Worm (Caenorhabditis elegans) whole organism, L2 larva: Measurements from ENCODE around the gene F53E10.6.

ENCODE experiments used
- F13H6.1 ChIP-seq: sonication (generic microtip); optimal IDR thresholded peaks from 2 replicates; lab custom pipeline; 2016; ENCODE audit warnings: missing genetic modification characterization, missing compliant biosample characterization
- ZK546.5 ChIP-seq: sonication (generic microtip); optimal IDR thresholded peaks from 2 replicates; lab custom pipeline; 2017; ENCODE audit warnings: missing biosample characterization, missing genetic modification characterization
- alr-1 ChIP-seq: fragments of 150-350 bp; optimal IDR thresholded peaks from 2 replicates; lab custom pipeline; 2014; ENCODE audit warnings: missing biosample characterization, missing genetic modification characterization
- aly-2 ChIP-seq: fragments of 150-350 bp; optimal IDR thresholded peaks from 2 replicates; lab custom pipeline; 2014; ENCODE audit warnings: missing biosample characterization, missing genetic modification characterization
- ama-1 ChIP-seq: fragments of 150-350 bp; optimal IDR thresholded peaks from 2 replicates; lab custom pipeline; 2018; ENCODE audit warnings: inconsistent platforms
- ceh-16 ChIP-seq: fragments of 150-350 bp; optimal IDR thresholded peaks from 2 replicates; lab custom pipeline; 2014; ENCODE audit warnings: missing biosample characterization, missing genetic modification characterization
- ceh-82 ChIP-seq: fragments of 150-350 bp; optimal IDR thresholded peaks from 2 replicates; lab custom pipeline; 2014; ENCODE audit warnings: missing biosample characterization, missing genetic modification characterization
- crh-2 ChIP-seq: sonication (generic microtip); optimal IDR thresholded peaks from 2 replicates; lab custom pipeline; 2017; ENCODE audit warnings: missing biosample characterization, missing genetic modification characterization
- egl-27 ChIP-seq: sonication (generic microtip); optimal IDR thresholded peaks from 3 replicates; lab custom pipeline; 2017; ENCODE audit warnings: missing biosample characterization, missing genetic modification reagents, missing genetic modification characterization
- elt-1 ChIP-seq: fragments of 150-350 bp; optimal IDR thresholded peaks from 2 replicates; lab custom pipeline; 2014; ENCODE audit warnings: missing biosample characterization, missing genetic modification characterization
- elt-3 ChIP-seq: sonication (generic microtip); optimal IDR thresholded peaks from 2 replicates; lab custom pipeline; 2017; ENCODE audit warnings: missing biosample characterization, missing genetic modification characterization
- fos-1 ChIP-seq: fragments of 150-350 bp; optimal IDR thresholded peaks from 2 replicates; lab custom pipeline; 2014; ENCODE audit warnings: missing biosample characterization, missing genetic modification characterization
- gmeb-1 ChIP-seq: fragments of 150-350 bp; optimal IDR thresholded peaks from 2 replicates; lab custom pipeline; 2014; ENCODE audit warnings: missing biosample characterization, missing genetic modification characterization
- lin-11 ChIP-seq: fragments of 150-350 bp; sonication (generic microtip); optimal IDR thresholded peaks from 2 replicates; lab custom pipeline; 2014; ENCODE audit warnings: missing biosample characterization, missing genetic modification characterization, inconsistent platforms, mixed read lengths
- lin-13 ChIP-seq: fragments of 150-350 bp; optimal IDR thresholded peaks from 2 replicates; lab custom pipeline; 2014; ENCODE audit warnings: missing biosample characterization, missing genetic modification reagents, missing genetic modification characterization
- lin-39 ChIP-seq: fragments of 150-350 bp; optimal IDR thresholded peaks from 2 replicates; lab custom pipeline; 2014; ENCODE audit warnings: missing biosample characterization, missing genetic modification reagents, missing genetic modification characterization
- lsy-2 ChIP-seq, 2 experiments: fragments of 150-350 bp in 1 of 2; sonication (generic microtip) in 1 of 2; optimal IDR thresholded peaks; 2 replicates each; lab custom pipeline; 2014 to 2017; ENCODE audit warnings: missing biosample characterization in 2 of 2, missing genetic modification characterization in 2 of 2
- mab-5 ChIP-seq: fragments of 150-350 bp; optimal IDR thresholded peaks from 2 replicates; lab custom pipeline; 2014; ENCODE audit warnings: missing biosample characterization, missing genetic modification characterization
- nhr-10 ChIP-seq: sonication (generic microtip); optimal IDR thresholded peaks from 2 replicates; lab custom pipeline; 2017; ENCODE audit warnings: missing biosample characterization, missing genetic modification characterization
- nhr-11 ChIP-seq: fragments of 150-350 bp; optimal IDR thresholded peaks from 2 replicates; lab custom pipeline; 2014; ENCODE audit warnings: missing biosample characterization, missing genetic modification characterization
- nhr-129 ChIP-seq: fragments of 150-350 bp; optimal IDR thresholded peaks from 2 replicates; lab custom pipeline; 2014; ENCODE audit warnings: missing biosample characterization, missing genetic modification characterization
- nhr-21 ChIP-seq: fragments of 150-350 bp; optimal IDR thresholded peaks from 2 replicates; lab custom pipeline; 2014; ENCODE audit warnings: missing biosample characterization, missing genetic modification characterization
- nhr-23 ChIP-seq: fragments of 150-350 bp; optimal IDR thresholded peaks from 2 replicates; lab custom pipeline; 2014; ENCODE audit warnings: missing biosample characterization, missing genetic modification reagents, missing genetic modification characterization
- nhr-237 ChIP-seq: fragments of 150-350 bp; optimal IDR thresholded peaks from 2 replicates; lab custom pipeline; 2014; ENCODE audit warnings: missing biosample characterization, missing genetic modification characterization
- nhr-25 ChIP-seq: fragments of 150-350 bp; sonication (generic microtip); optimal IDR thresholded peaks from 3 replicates; lab custom pipeline; 2014; ENCODE audit warnings: missing biosample characterization, missing genetic modification characterization
- nhr-6 ChIP-seq: fragments of 150-350 bp; optimal IDR thresholded peaks from 2 replicates; lab custom pipeline; 2014; ENCODE audit warnings: missing biosample characterization, missing genetic modification characterization
- nhr-77 ChIP-seq: fragments of 150-350 bp; optimal IDR thresholded peaks from 2 replicates; lab custom pipeline; 2014; ENCODE audit warnings: missing biosample characterization, missing genetic modification characterization
- sem-4 ChIP-seq: fragments of 150-350 bp; optimal IDR thresholded peaks from 2 replicates; lab custom pipeline; 2014; ENCODE audit warnings: missing biosample characterization, missing genetic modification reagents, missing genetic modification characterization
- skn-1 ChIP-seq: sonication (generic microtip); optimal IDR thresholded peaks from 2 replicates; lab custom pipeline; 2017; ENCODE audit warnings: missing biosample characterization, missing genetic modification characterization
- sma-3 ChIP-seq: sonication (generic microtip); optimal IDR thresholded peaks from 2 replicates; lab custom pipeline; 2016; ENCODE audit warnings: missing genetic modification reagents, missing genetic modification characterization, missing compliant biosample characterization
- sma-9 ChIP-seq, 2 experiments: fragments of 150-350 bp in 1 of 2; sonication (generic microtip) in 1 of 2; optimal IDR thresholded peaks; 2 replicates each; lab custom pipeline; 2014 to 2016; ENCODE audit warnings: missing genetic modification characterization in 2 of 2, mild to moderate bottlenecking in 1 of 2, missing biosample characterization in 1 of 2, missing compliant biosample characterization in 1 of 2, missing genetic modification reagents in 1 of 2, moderate library complexity in 1 of 2
- snpc-4 ChIP-seq: fragments of 150-350 bp; optimal IDR thresholded peaks from 2 replicates; lab custom pipeline; 2014; ENCODE audit warnings: missing biosample characterization, missing genetic modification characterization
- unc-39 ChIP-seq: fragments of 150-350 bp; optimal IDR thresholded peaks from 2 replicates; lab custom pipeline; 2014; ENCODE audit warnings: missing biosample characterization, missing genetic modification characterization
- unc-55 ChIP-seq: fragments of 150-350 bp; sonication (generic microtip); optimal IDR thresholded peaks from 3 replicates; lab custom pipeline; 2014; ENCODE audit warnings: missing biosample characterization, missing genetic modification reagents, missing genetic modification characterization
- zag-1 ChIP-seq: fragments of 150-350 bp; optimal IDR thresholded peaks from 2 replicates; lab custom pipeline; 2014; ENCODE audit warnings: missing biosample characterization, missing genetic modification characterization
- ztf-1 ChIP-seq: fragments of 200-800 bp; sonication (Bioruptor generic); conservative IDR thresholded peaks from 2 replicates; pipeline ENCODE4 v1.3.6; 2022; ENCODE audit warnings: missing genetic modification characterization, missing compliant biosample characterization
- ztf-11 ChIP-seq: sonication (generic microtip); optimal IDR thresholded peaks from 2 replicates; lab custom pipeline; 2017; ENCODE audit warnings: missing biosample characterization, missing genetic modification characterization
- ztf-4 ChIP-seq: fragments of 150-350 bp; optimal IDR thresholded peaks from 2 replicates; lab custom pipeline; 2014; ENCODE audit warnings: missing biosample characterization, missing genetic modification characterization

The F53E10.6 gene

DNA sequence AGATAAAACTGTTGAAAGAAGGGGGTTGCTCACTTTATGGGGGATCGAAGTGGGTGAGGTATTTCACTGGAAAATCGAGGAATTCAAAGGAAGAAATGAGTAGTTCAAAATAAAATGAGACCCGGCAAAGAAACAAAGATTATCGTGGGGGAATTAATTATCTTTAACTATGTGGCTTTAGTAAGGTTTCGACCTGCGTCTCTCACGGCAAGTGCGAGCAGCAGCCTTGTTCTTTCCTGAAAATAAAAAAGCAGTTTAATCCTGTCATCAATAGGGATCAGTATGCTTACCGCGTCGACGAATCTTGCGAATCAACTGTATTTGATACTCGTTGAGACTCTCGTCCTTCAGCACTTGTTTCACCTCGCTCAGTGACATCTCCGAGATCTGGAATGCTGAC, 19.0 kb upstream of the F53E10.6 start, which contains the start of gene srh-271:
Gene srh-271, minus strand, starts transcription at position 101 of the 400 bp plus-strand sequence.
- TF ChIP-seq nhr-237 (tag; lab: Kevin White, UChicago) (no peak), ztf-11 (no peak), elt-1 (tag; lab: Kevin White, UChicago) (no peak), sem-4 (tag; lab: Kevin White, UChicago) (no peak), elt-3 (tag; lab: Kevin White, UChicago) (no peak)

DNA sequence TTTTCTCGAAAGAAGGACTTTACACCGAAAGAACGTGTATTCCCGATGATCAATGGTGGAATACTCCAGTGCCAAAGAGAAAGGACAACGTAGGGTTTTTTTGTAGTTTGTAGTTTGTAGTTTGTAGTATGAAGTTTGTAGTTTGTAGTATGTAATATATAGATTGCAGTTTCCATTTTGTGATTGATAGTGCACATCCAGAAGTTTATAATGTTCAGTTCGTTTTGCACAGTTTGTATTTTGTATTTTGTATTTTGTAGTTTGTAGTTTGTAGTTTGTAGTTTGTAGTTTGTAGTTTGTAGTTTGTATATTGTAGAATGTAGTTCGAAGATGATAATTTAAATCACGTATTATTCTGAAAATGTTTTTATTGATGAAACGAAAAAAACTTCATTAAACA, 14.6 kb upstream of the F53E10.6 start:
- TF ChIP-seq ceh-16 (tag; lab: Kevin White, UChicago), result no peak
- TF ChIP-seq nhr-237 (tag; lab: Kevin White, UChicago), result no peak
- no peak for TF ChIP-seq unc-55

DNA sequence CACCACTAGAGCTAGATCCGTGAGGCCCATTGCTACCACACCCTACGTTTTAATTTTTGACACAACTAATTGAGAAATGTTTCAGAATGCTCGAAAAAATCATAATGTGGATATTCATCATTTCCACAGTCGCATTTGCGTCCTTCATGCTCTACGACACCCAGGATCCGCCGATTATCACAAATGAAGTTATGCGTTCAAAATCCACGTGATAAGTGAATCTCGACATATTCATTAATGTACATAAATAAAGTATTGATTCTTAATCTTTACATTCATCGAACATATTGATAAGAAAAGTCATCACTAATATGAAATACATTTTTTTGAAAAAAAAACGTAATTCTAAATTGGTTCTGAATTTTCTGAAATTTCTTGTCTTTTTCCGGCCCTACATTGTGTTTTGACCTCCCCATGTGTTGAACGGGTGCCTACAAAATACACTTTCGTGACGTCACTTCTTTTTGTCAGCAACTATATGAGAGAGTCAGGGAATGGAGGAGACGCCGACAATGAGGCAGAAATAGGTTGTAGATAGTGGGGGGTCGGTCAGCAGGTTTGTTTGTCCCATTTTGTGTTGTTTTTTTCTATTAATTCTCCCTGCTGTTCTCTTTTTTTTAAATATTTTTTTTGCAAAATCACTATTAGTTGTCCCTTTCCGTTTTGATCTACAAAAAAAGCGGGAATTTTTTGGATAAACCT, 12.3 kb upstream of the F53E10.6 start, which contains the start of gene F53E10.1:
Gene F53E10.1, plus strand, starts transcription at position 325 of the 702 bp plus-strand sequence.
- TF ChIP-seq elt-3 (tag; lab: Kevin White, UChicago) (no peak), F13H6.1 (tag; lab: Kevin White, UChicago) (peak; percentile 64), skn-1 (tag; lab: Kevin White, UChicago) (peak; percentile 43), nhr-6 (tag; lab: Kevin White, UChicago) (peak; percentile 13), nhr-129 (tag; lab: Kevin White, UChicago) (peak; percentile 49), fos-1 (tag; lab: Kevin White, UChicago) (peak; percentile 49), nhr-25 (peak; percentile 70), mab-5 (tag; lab: Kevin White, UChicago) (no peak), crh-2 (tag; lab: Kevin White, UChicago) (peak; percentile 57), sma-3 (GFP tag; lab: Kevin White, UChicago) (peak; percentile 60), nhr-21 (tag; lab: Kevin White, UChicago) (no peak), lsy-2 (tag; optimal IDR thresholded peaks at IDR 0.05; lab: Kevin White, UChicago) (peak in 1 of 2 experiments; percentile 49), unc-39 (no peak), gmeb-1 (peak; percentile 69)

DNA sequence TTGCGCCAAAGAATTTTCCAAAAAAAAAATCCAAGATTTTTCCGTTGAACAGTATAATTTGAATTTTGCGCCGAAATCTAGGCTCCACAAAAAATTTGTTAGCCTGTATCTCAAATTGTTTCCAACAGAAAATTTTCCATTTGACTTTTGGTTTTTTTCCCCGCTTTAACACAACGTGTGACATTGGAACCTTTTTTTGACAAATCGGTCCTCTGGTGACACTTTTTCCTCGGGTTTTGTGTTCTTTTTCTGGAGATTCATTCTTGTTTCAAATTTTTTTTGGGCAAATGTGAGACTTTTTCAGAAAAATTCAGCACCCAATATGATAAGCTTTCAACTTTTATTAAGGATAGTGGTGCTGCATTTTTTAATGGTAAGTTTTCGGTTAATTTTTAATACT, 5.5 kb upstream of the F53E10.6 start, which contains the start of gene acr-17:
Gene acr-17, plus strand, starts transcription at position 301 of the 400 bp plus-strand sequence.
- TF ChIP-seq nhr-77 (tag; lab: Kevin White, UChicago) (no peak), nhr-10 (tag; lab: Kevin White, UChicago) (no peak), unc-55 (no peak), ama-1 (lab: Kevin White, UChicago) (no peak), sem-4 (tag; lab: Kevin White, UChicago) (no peak)

DNA sequence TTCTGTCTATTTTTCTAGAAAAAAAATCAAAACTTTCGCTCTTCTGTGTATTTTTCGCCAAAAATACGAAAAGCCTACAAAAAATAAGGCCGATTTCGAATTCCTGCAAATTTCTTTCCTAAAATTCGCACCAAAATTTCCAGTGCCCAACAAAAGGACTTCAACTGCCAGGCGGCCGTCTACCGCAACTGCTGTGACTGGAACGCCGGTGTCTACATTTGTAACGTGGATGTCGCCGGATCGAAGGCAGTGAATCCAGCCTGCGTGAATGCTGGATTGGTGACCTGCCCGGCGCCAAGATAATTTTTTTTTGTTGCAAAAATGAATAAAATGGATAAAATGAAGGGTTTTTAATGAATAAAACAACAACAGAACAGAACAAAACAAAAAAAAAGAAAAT, 1.0 kb downstream of the F53E10.6 start:
- TF ChIP-seq nhr-21 (tag; lab: Kevin White, UChicago) (no peak), ztf-1 (GFP tag; lab: Robert Waterston, UW) (no peak), gmeb-1 (no peak), ztf-11 (no peak), unc-55 (no peak), mab-5 (tag; lab: Kevin White, UChicago) (no peak), ceh-82 (tag; lab: Kevin White, UChicago) (no peak), elt-3 (tag; lab: Kevin White, UChicago) (no peak), sem-4 (tag; lab: Kevin White, UChicago) (no peak), ztf-4 (tag; lab: Kevin White, UChicago) (no peak)

DNA sequence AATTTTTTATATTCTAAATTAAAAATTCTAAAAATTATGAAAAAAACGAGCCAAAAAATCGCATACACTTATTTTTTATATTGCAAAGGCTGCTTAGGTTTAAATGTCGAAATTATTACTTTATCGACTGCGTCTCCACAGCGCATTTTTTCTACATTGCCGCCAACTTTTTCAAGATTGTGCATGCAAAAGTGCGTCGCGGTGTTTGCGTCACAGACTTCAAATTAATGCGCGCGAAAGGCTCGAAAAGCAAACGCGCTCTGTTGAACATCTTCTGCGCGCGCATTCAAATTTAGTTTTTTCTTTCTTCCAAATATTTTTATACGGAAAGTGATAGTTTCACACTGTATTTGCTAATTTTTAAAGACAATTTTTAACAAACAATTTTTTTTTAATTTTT, 2.3 kb downstream of the F53E10.6 start:
- TF ChIP-seq skn-1 (tag; lab: Kevin White, UChicago) (no peak), fos-1 (tag; lab: Kevin White, UChicago) (peak; percentile 29), nhr-237 (tag; lab: Kevin White, UChicago) (peak; percentile 29), ZK546.5 (peak; percentile 55), nhr-129 (tag; lab: Kevin White, UChicago) (peak; percentile 81), lsy-2 (tag; optimal IDR thresholded peaks at IDR 0.05; lab: Kevin White, UChicago) (peak; percentile 69 to 90), crh-2 (tag; lab: Kevin White, UChicago) (peak; percentile 78), ama-1 (lab: Kevin White, UChicago) (no peak), unc-55 (peak; percentile 85), ceh-82 (tag; lab: Kevin White, UChicago) (peak; percentile 30), nhr-11 (tag; lab: Kevin White, UChicago) (no peak), sma-9 (GFP tag; optimal IDR thresholded peaks at IDR 0.05; lab: Kevin White, UChicago) (peak; percentile 89), sma-9 (tag; optimal IDR thresholded peaks at IDR 0.05; lab: Kevin White, UChicago) (no peak), nhr-23 (no peak), snpc-4 (tag; lab: Kevin White, UChicago) (peak; percentile 46), nhr-21 (tag; lab: Kevin White, UChicago) (peak; percentile 56), mab-5 (tag; lab: Kevin White, UChicago) (peak; percentile 33), nhr-6 (tag; lab: Kevin White, UChicago) (peak; percentile 24), ztf-4 (tag; lab: Kevin White, UChicago) (peak; percentile 28), lin-13 (peak; percentile 88), alr-1 (no peak), zag-1 (tag; lab: Kevin White, UChicago) (peak; percentile 30), lin-11 (peak; percentile 57), lin-39 (tag; lab: Kevin White, UChicago) (no peak), aly-2 (tag; lab: Kevin White, UChicago) (no peak), F13H6.1 (tag; lab: Kevin White, UChicago) (peak; percentile 88), sma-3 (GFP tag; lab: Kevin White, UChicago) (peak; percentile 66), nhr-10 (tag; lab: Kevin White, UChicago) (no peak), gmeb-1 (peak; percentile 99), egl-27 (tag; lab: Kevin White, UChicago) (no peak)
